Worm (Caenorhabditis elegans): ENCODE measurements around the gene F48E3.2.

ce11 chrX:7502807-7503206 is 9.9 kb upstream of the F48E3.2 start, which contains the start of gene F48E3.6:
- TF ChIP-seq him-1 (tag; optimal IDR thresholded peaks at IDR 0.05): no peak
- no peak for TF ChIP-seq W03F9.2 (tag; optimal IDR thresholded peaks at IDR 0.05)
- no peak for TF ChIP-seq dao-5 (tag; optimal IDR thresholded peaks at IDR 0.05)

Measured in whole organism, L4/young adult.